Worm (Caenorhabditis elegans) whole organism, midembryonic: ENCODE data around the gene mab-3.

Source experiments
- T22C8.4 ChIP-seq: fragments of 200-800 bp; sonication (Bioruptor generic); IDR thresholded peaks from 2 replicates; pipeline ENCODE4 v1.3.6; 2022; ENCODE audit warnings: missing genetic modification characterization, missing compliant biosample characterization
- cog-1 ChIP-seq: sonication (generic microtip); optimal IDR thresholded peaks from 2 replicates; lab custom pipeline; 2016; ENCODE audit warnings: missing genetic modification characterization, missing compliant biosample characterization
- flt-1 ChIP-seq: fragments of 200-800 bp; sonication (Bioruptor generic); IDR thresholded peaks from 2 replicates; pipeline ENCODE4 v1.3.6; 2022; ENCODE audit warnings: missing genetic modification characterization, missing compliant biosample characterization
- klf-2 ChIP-seq: fragments of 200-800 bp; sonication (Bioruptor generic); conservative IDR thresholded peaks from 2 replicates; pipeline ENCODE4 v1.3.6; 2022; ENCODE audit warnings: missing genetic modification reagents, missing genetic modification characterization, missing compliant biosample characterization
- tab-1 ChIP-seq: fragments of 200-800 bp; sonication (Bioruptor generic); IDR thresholded peaks from 2 replicates; pipeline ENCODE4 v1.3.6; 2022; ENCODE audit warnings: missing genetic modification characterization, missing compliant biosample characterization
- ztf-23 ChIP-seq: fragments of 200-800 bp; sonication (Bioruptor generic); IDR thresholded peaks from 2 replicates; pipeline ENCODE4 v1.3.6; 2022; ENCODE audit warnings: missing genetic modification reagents, missing genetic modification characterization, missing compliant biosample characterization
- ztf-29 ChIP-seq: fragments of 200-800 bp; sonication (Bioruptor generic); IDR thresholded peaks from 2 replicates; pipeline ENCODE4 v1.3.6; 2022; ENCODE audit warnings: missing genetic modification reagents, missing genetic modification characterization, missing compliant biosample characterization

ce11 chrII:9752278-9752677 lies 20.3 kb downstream of the mab-3 start:
- no peak for TF ChIP-seq flt-1 (GFP tag; lab: Robert Waterston, UW)
- TF ChIP-seq T22C8.4 (GFP tag; lab: Robert Waterston, UW) = no peak
- TF ChIP-seq tab-1 (GFP tag; lab: Robert Waterston, UW) = no peak
- no peak for TF ChIP-seq cog-1
- no peak for TF ChIP-seq ztf-23 (GFP tag; lab: Robert Waterston, UW)
- TF ChIP-seq ztf-29 (GFP tag; lab: Robert Waterston, UW) = no peak
- no peak for TF ChIP-seq klf-2 (GFP tag; lab: Robert Waterston, UW)
